Worm (Caenorhabditis elegans) whole organism, young adult: ENCODE results near the gene C49C3.20.

ENCODE experiments used
- C17E4.6 ChIP-seq: fragments of 200-800 bp; sonication (Bioruptor generic); IDR thresholded peaks from 2 replicates; pipeline ENCODE4 v1.3.6; 2022; ENCODE audit warnings: missing genetic modification reagents, missing genetic modification characterization, missing compliant biosample characterization
- D2030.7 ChIP-seq: fragments of 200-800 bp; sonication (Bioruptor generic); IDR thresholded peaks from 2 replicates; pipeline ENCODE4 v1.3.6; 2022; ENCODE audit warnings: missing genetic modification reagents, missing genetic modification characterization, missing compliant biosample characterization
- F10E7.11 ChIP-seq: sonication (generic microtip); optimal IDR thresholded peaks from 2 replicates; lab custom pipeline; 2017; ENCODE audit warnings: mild to moderate bottlenecking, missing genetic modification characterization, moderate library complexity, missing compliant biosample characterization
- F23B12.7 ChIP-seq: sonication (generic microtip); optimal IDR thresholded peaks from 2 replicates; lab custom pipeline; 2017; ENCODE audit warnings: missing genetic modification characterization, mild to moderate bottlenecking, missing compliant biosample characterization, antibody characterized with exemption, moderate library complexity; ENCODE audit not compliant: insufficient read depth
- F33H1.4 ChIP-seq: fragments of 200-800 bp; sonication (Bioruptor generic); IDR thresholded peaks from 2 replicates; pipeline ENCODE4 v1.3.6; 2022; ENCODE audit warnings: missing genetic modification reagents, missing genetic modification characterization, missing compliant biosample characterization
- F39B2.1 ChIP-seq: fragments of 200-800 bp; sonication (Bioruptor generic); IDR thresholded peaks from 2 replicates; pipeline ENCODE4 v1.3.6; 2022; ENCODE audit warnings: missing genetic modification reagents, missing genetic modification characterization, missing compliant biosample characterization
- F49E8.2 ChIP-seq: sonication (generic microtip); optimal IDR thresholded peaks from 3 replicates; lab custom pipeline; 2017; ENCODE audit warnings: missing genetic modification characterization, mild to moderate bottlenecking, missing compliant biosample characterization, antibody characterized with exemption, moderate library complexity; ENCODE audit not compliant: insufficient read depth
- F55B11.4 ChIP-seq: sonication (generic microtip); optimal IDR thresholded peaks from 2 replicates; lab custom pipeline; 2016; ENCODE audit warnings: missing compliant biosample characterization, missing genetic modification characterization, borderline replicate concordance; ENCODE audit not compliant: insufficient read depth
- F57A8.1 ChIP-seq: fragments of 200-800 bp; sonication (Bioruptor generic); optimal IDR thresholded peaks from 2 replicates; lab custom pipeline; 2018; ENCODE audit warnings: mild to moderate bottlenecking, missing genetic modification characterization, moderate library complexity, missing compliant biosample characterization
- K12H6.12 ChIP-seq: fragments of 200-800 bp; sonication (Bioruptor generic); optimal IDR thresholded peaks from 2 replicates; lab custom pipeline; 2018; ENCODE audit warnings: mild to moderate bottlenecking, missing genetic modification characterization, missing compliant biosample characterization
- Y56A3A.18 ChIP-seq: fragments of 200-800 bp; sonication (Bioruptor generic); IDR thresholded peaks from 2 replicates; pipeline ENCODE4 v1.3.6; 2022; ENCODE audit warnings: missing genetic modification reagents, missing genetic modification characterization, missing compliant biosample characterization
- Y67H2A.10 ChIP-seq: fragments of 200-800 bp; sonication (Bioruptor generic); conservative IDR thresholded peaks from 2 replicates; pipeline ENCODE4 v1.3.6; 2022; ENCODE audit warnings: missing genetic modification reagents, missing genetic modification characterization, missing compliant biosample characterization
- ZK185.1 ChIP-seq: sonication (generic microtip); optimal IDR thresholded peaks from 2 replicates; lab custom pipeline; 2016; ENCODE audit warnings: mild to moderate bottlenecking, missing genetic modification characterization, missing compliant biosample characterization; ENCODE audit not compliant: poor library complexity, severe bottlenecking
- akir-1 ChIP-seq: fragments of 200-800 bp; sonication (Bioruptor generic); optimal IDR thresholded peaks from 2 replicates; lab custom pipeline; 2018; ENCODE audit warnings: mild to moderate bottlenecking, missing genetic modification characterization, moderate library complexity, missing compliant biosample characterization
- aptf-3 ChIP-seq: fragments of 200-800 bp; sonication (Bioruptor generic); IDR thresholded peaks from 2 replicates; pipeline ENCODE4 v1.3.6; 2022; ENCODE audit warnings: missing genetic modification characterization, missing compliant biosample characterization
- attf-3 ChIP-seq: fragments of 200-800 bp; sonication (Bioruptor generic); conservative IDR thresholded peaks from 2 replicates; pipeline ENCODE4 v1.3.6; 2022; ENCODE audit warnings: missing genetic modification reagents, missing genetic modification characterization, missing compliant biosample characterization
- bed-2 ChIP-seq: fragments of 200-800 bp; sonication (Bioruptor generic); IDR thresholded peaks from 2 replicates; pipeline ENCODE4 v1.3.6; 2022; ENCODE audit warnings: missing genetic modification reagents, missing genetic modification characterization, missing compliant biosample characterization
- ccch-3 ChIP-seq: fragments of 200-800 bp; sonication (Bioruptor generic); optimal IDR thresholded peaks from 2 replicates; lab custom pipeline; 2018; ENCODE audit warnings: mild to moderate bottlenecking, missing genetic modification characterization, missing compliant biosample characterization
- ceh-100 ChIP-seq: fragments of 200-800 bp; sonication (Bioruptor generic); IDR thresholded peaks from 2 replicates; pipeline ENCODE4 v1.3.6; 2022; ENCODE audit warnings: missing genetic modification reagents, missing genetic modification characterization, missing compliant biosample characterization
- ceh-58 ChIP-seq: fragments of 200-800 bp; sonication (Bioruptor generic); IDR thresholded peaks from 2 replicates; pipeline ENCODE4 v1.3.6; 2022; ENCODE audit warnings: missing genetic modification characterization, missing compliant biosample characterization
- die-1 ChIP-seq: sonication (generic microtip); optimal IDR thresholded peaks from 2 replicates; lab custom pipeline; 2016; ENCODE audit warnings: missing genotype, mild to moderate bottlenecking, missing genetic modification characterization, missing compliant biosample characterization
- efl-1 ChIP-seq: fragments of 150-350 bp; optimal IDR thresholded peaks from 2 replicates; lab custom pipeline; 2014; ENCODE audit warnings: missing biosample characterization, missing genetic modification reagents, missing genetic modification characterization
- egl-18 ChIP-seq: fragments of 200-800 bp; sonication (Bioruptor generic); IDR thresholded peaks from 2 replicates; pipeline ENCODE4 v1.3.6; 2022; ENCODE audit warnings: missing genetic modification reagents, missing genetic modification characterization, missing compliant biosample characterization
- hlh-26 ChIP-seq: fragments of 200-800 bp; sonication (Bioruptor generic); conservative IDR thresholded peaks from 2 replicates; pipeline ENCODE4 v1.3.6; 2022; ENCODE audit warnings: missing genetic modification reagents, missing genetic modification characterization, missing compliant biosample characterization
- lag-1 ChIP-seq: fragments of 200-800 bp; sonication (Bioruptor generic); IDR thresholded peaks from 2 replicates; pipeline ENCODE4 v1.3.6; 2022; ENCODE audit warnings: missing genetic modification reagents, missing genetic modification characterization, missing compliant biosample characterization
- let-526 ChIP-seq: fragments of 200-800 bp; sonication (Bioruptor generic); IDR thresholded peaks from 2 replicates; pipeline ENCODE4 v1.3.6; 2022; ENCODE audit warnings: missing genetic modification reagents, missing genetic modification characterization, missing compliant biosample characterization
- lin-26 ChIP-seq: fragments of 200-800 bp; sonication (Bioruptor generic); IDR thresholded peaks from 2 replicates; pipeline ENCODE4 v1.3.6; 2022; ENCODE audit warnings: missing genetic modification reagents, missing genetic modification characterization, missing compliant biosample characterization
- lin-40 ChIP-seq: sonication (generic microtip); optimal IDR thresholded peaks from 2 replicates; lab custom pipeline; 2016; ENCODE audit warnings: missing genetic modification characterization, mild to moderate bottlenecking, missing compliant biosample characterization, missing genotype, missing genetic modification reagents
- lir-1 ChIP-seq: fragments of 200-800 bp; sonication (Bioruptor generic); conservative IDR thresholded peaks from 2 replicates; pipeline ENCODE4 v1.3.6; 2022; ENCODE audit warnings: missing genetic modification reagents, missing genetic modification characterization, missing compliant biosample characterization
- madf-10 ChIP-seq: sonication (generic microtip); optimal IDR thresholded peaks from 2 replicates; lab custom pipeline; 2016; ENCODE audit warnings: mild to moderate bottlenecking, missing genetic modification characterization, missing compliant biosample characterization
- madf-8 ChIP-seq: fragments of 200-800 bp; sonication (Bioruptor generic); conservative IDR thresholded peaks from 2 replicates; pipeline ENCODE4 v1.3.6; 2022; ENCODE audit warnings: missing genetic modification reagents, missing genetic modification characterization, missing compliant biosample characterization
- mel-28 ChIP-seq: sonication (generic microtip); optimal IDR thresholded peaks from 2 replicates; lab custom pipeline; 2016; ENCODE audit warnings: borderline replicate concordance, mild to moderate bottlenecking, missing genetic modification characterization, missing compliant biosample characterization
- mes-4 ChIP-seq: sonication (generic microtip); optimal IDR thresholded peaks from 2 replicates; lab custom pipeline; 2016; ENCODE audit warnings: missing genotype, missing genetic modification characterization, missing compliant biosample characterization
- nfya-1 ChIP-seq: sonication (generic microtip); optimal IDR thresholded peaks from 2 replicates; lab custom pipeline; 2017; ENCODE audit warnings: antibody characterized with exemption, missing compliant biosample characterization, missing genetic modification characterization, borderline replicate concordance; ENCODE audit not compliant: insufficient read depth
- nfya-2 ChIP-seq: fragments of 200-800 bp; sonication (Bioruptor generic); IDR thresholded peaks from 2 replicates; pipeline ENCODE4 v1.3.6; 2022; ENCODE audit warnings: missing genetic modification reagents, missing genetic modification characterization, missing compliant biosample characterization
- nfyb-1 ChIP-seq: fragments of 200-800 bp; sonication (Bioruptor generic); IDR thresholded peaks from 2 replicates; pipeline ENCODE4 v1.3.6; 2022; ENCODE audit warnings: missing genetic modification reagents, missing genetic modification characterization, missing compliant biosample characterization
- pbrm-1 ChIP-seq: fragments of 200-800 bp; sonication (Bioruptor generic); IDR thresholded peaks from 2 replicates; pipeline ENCODE4 v1.3.6; 2022; ENCODE audit warnings: missing genetic modification reagents, missing genetic modification characterization, missing compliant biosample characterization
- rcor-1 ChIP-seq: fragments of 200-800 bp; sonication (Bioruptor generic); IDR thresholded peaks from 2 replicates; pipeline ENCODE4 v1.3.6; 2022; ENCODE audit warnings: missing genetic modification reagents, missing genetic modification characterization, missing compliant biosample characterization
- repo-1 ChIP-seq: sonication (generic microtip); optimal IDR thresholded peaks from 2 replicates; lab custom pipeline; 2017; ENCODE audit warnings: mild to moderate bottlenecking, missing genetic modification characterization, missing compliant biosample characterization
- sea-2 ChIP-seq: fragments of 200-800 bp; sonication (Bioruptor generic); IDR thresholded peaks from 2 replicates; pipeline ENCODE4 v1.3.6; 2022; ENCODE audit warnings: missing genetic modification characterization, missing compliant biosample characterization
- snpc-1.1 ChIP-seq: sonication (generic microtip); optimal IDR thresholded peaks from 2 replicates; lab custom pipeline; 2017; ENCODE audit warnings: missing genetic modification characterization, mild to moderate bottlenecking, missing compliant biosample characterization, antibody characterized with exemption, moderate library complexity, missing genotype, missing genetic modification reagents; ENCODE audit not compliant: insufficient read depth
- snpc-4 ChIP-seq, 5 experiments: fragments of 150-350 bp in 1 of 5; sonication (generic microtip) in 4 of 5; optimal IDR thresholded peaks; 2 replicates each; lab custom pipeline; 2014 to 2018; ENCODE audit warnings: missing genetic modification characterization in 5 of 5, missing biosample characterization in 3 of 5, antibody characterized with exemption in 2 of 5, mild to moderate bottlenecking in 2 of 5, missing compliant biosample characterization in 2 of 5, missing genotype in 2 of 5, moderate library complexity in 2 of 5, missing genetic modification reagents in 1 of 5
- unc-62 ChIP-seq: fragments of 150-350 bp; optimal IDR thresholded peaks from 2 replicates; lab custom pipeline; 2014; ENCODE audit warnings: missing biosample characterization, missing genetic modification reagents, missing genetic modification characterization
- xnd-1 ChIP-seq: sonication (generic microtip); optimal IDR thresholded peaks from 2 replicates; lab custom pipeline; 2016; ENCODE audit warnings: missing genotype, missing genetic modification reagents, missing genetic modification characterization, missing compliant biosample characterization
- zim-3 ChIP-seq: sonication (generic microtip); optimal IDR thresholded peaks from 2 replicates; lab custom pipeline; 2017; ENCODE audit warnings: mild to moderate bottlenecking, missing genetic modification characterization, moderate library complexity, missing compliant biosample characterization
- ztf-26 ChIP-seq: sonication (generic microtip); optimal IDR thresholded peaks from 2 replicates; lab custom pipeline; 2017; ENCODE audit warnings: missing genetic modification characterization, missing compliant biosample characterization
- ztf-6 ChIP-seq: fragments of 200-800 bp; sonication (Bioruptor generic); IDR thresholded peaks from 2 replicates; pipeline ENCODE4 v1.3.6; 2022; ENCODE audit warnings: missing genetic modification reagents, missing genetic modification characterization, missing compliant biosample characterization

Gene C49C3.20

ce11 chrIV:17273602-17274110 is 42.6 kb downstream of the C49C3.20 start, which contains the start of gene gln-5 (continued):
- no peak for TF ChIP-seq aptf-3 (GFP tag; lab: Robert Waterston, UW)
- no peak for TF ChIP-seq F39B2.1
- no peak for TF ChIP-seq K12H6.12 (tag; lab: Kevin White, UChicago)
- no peak for TF ChIP-seq ZK185.1
- TF ChIP-seq nfya-1 (tag; lab: Kevin White, UChicago) = no peak
- TF ChIP-seq F57A8.1 (GFP tag; lab: Kevin White, UChicago) = no peak
- TF ChIP-seq ztf-26 = no peak
- peak; percentile 77 for TF ChIP-seq rcor-1 (GFP tag; lab: Robert Waterston, UW)
- TF ChIP-seq mes-4 = no peak
- TF ChIP-seq bed-2 (GFP tag; lab: Robert Waterston, UW) = no peak
- TF ChIP-seq ceh-100 = peak; percentile 51; the same call in 1 of the 2 replicates
- no peak for TF ChIP-seq F23B12.7 (tag; lab: Kevin White, UChicago)
- peak; percentile 95 for TF ChIP-seq madf-8 (GFP tag; lab: Robert Waterston, UW)
- no peak for TF ChIP-seq attf-3
- peak; percentile 27; the same call in 1 of the 2 replicates for TF ChIP-seq nfyb-1 (GFP tag; lab: Robert Waterston, UW)
- no peak for TF ChIP-seq let-526
- TF ChIP-seq ccch-3 (GFP tag; lab: Kevin White, UChicago) = no peak
- no peak; the same call in 1 of the 2 replicates for TF ChIP-seq lir-1 (GFP tag; lab: Robert Waterston, UW)
- TF ChIP-seq pbrm-1 (GFP tag; lab: Robert Waterston, UW) = no peak
- TF ChIP-seq nfya-2 (GFP tag; lab: Robert Waterston, UW) = no peak
- TF ChIP-seq unc-62 (GFP tag; lab: Kevin White, UChicago) = no peak
- no peak for TF ChIP-seq zim-3 (tag; lab: Kevin White, UChicago)
- no peak for TF ChIP-seq egl-18 (GFP tag; lab: Robert Waterston, UW)
- TF ChIP-seq repo-1 = no peak
- no peak for TF ChIP-seq mel-28
- peak; percentile 97 for TF ChIP-seq efl-1 (GFP tag; lab: Kevin White, UChicago)
- no peak for TF ChIP-seq F55B11.4 (tag; lab: Kevin White, UChicago)
- peak; percentile 87 for TF ChIP-seq C17E4.6
- no peak for TF ChIP-seq F10E7.11
- no peak for TF ChIP-seq lin-26
- TF ChIP-seq Y67H2A.10 (GFP tag; lab: Robert Waterston, UW) = no peak
- TF ChIP-seq hlh-26 = no peak
- no peak for TF ChIP-seq Y56A3A.18 (GFP tag; lab: Robert Waterston, UW)
- no peak for TF ChIP-seq akir-1
- no peak for TF ChIP-seq lin-40 (tag; lab: Kevin White, UChicago)
- peak; percentile 48 for TF ChIP-seq F49E8.2 (tag; lab: Kevin White, UChicago)
- TF ChIP-seq snpc-4 (GFP tag; optimal IDR thresholded peaks at IDR 0.05; lab: Kevin White, UChicago) = peak; percentile 35
- peak in 3 of 4 experiments; percentile 16 to 76 (median 71) for TF ChIP-seq snpc-4 (tag; optimal IDR thresholded peaks at IDR 0.05; lab: Kevin White, UChicago)
- TF ChIP-seq xnd-1 (tag; lab: Kevin White, UChicago) = peak; percentile 93
- no peak for TF ChIP-seq snpc-1.1 (tag; lab: Kevin White, UChicago)
- no peak for TF ChIP-seq die-1 (tag; lab: Kevin White, UChicago)
- no peak for TF ChIP-seq ceh-58 (GFP tag; lab: Robert Waterston, UW)
- TF ChIP-seq D2030.7 = peak; percentile 97
- no peak for TF ChIP-seq ztf-6 (GFP tag; lab: Robert Waterston, UW)
- TF ChIP-seq sea-2 = no peak
- no peak for TF ChIP-seq madf-10 (tag; lab: Kevin White, UChicago)
- no peak for TF ChIP-seq lag-1 (GFP tag; lab: Robert Waterston, UW)
- TF ChIP-seq F33H1.4 = peak; percentile 74
